Fruit fly (Drosophila melanogaster) whole organism, embryonic: ENCODE results near the gene CG9498.

Source experiments
- CG10462 ChIP-seq: fragments of 200-800 bp; sonication (Bioruptor generic); optimal IDR thresholded peaks from 2 replicates; lab custom pipeline; 2016; ENCODE audit warnings: missing biosample characterization, missing genetic modification characterization
- CG11398 ChIP-seq: fragments of 200-800 bp; sonication (Bioruptor generic); optimal IDR thresholded peaks from 2 replicates; lab custom pipeline; 2016; ENCODE audit warnings: missing biosample characterization, missing genetic modification characterization
- CG12219 ChIP-seq: fragments of 200-800 bp; sonication (Bioruptor generic); optimal IDR thresholded peaks from 3 replicates; lab custom pipeline; 2018; ENCODE audit warnings: missing biosample characterization, mild to moderate bottlenecking, missing genetic modification characterization
- CG15696 ChIP-seq: fragments of 200-800 bp; sonication (Bioruptor generic); optimal IDR thresholded peaks from 2 replicates; lab custom pipeline; 2019; ENCODE audit warnings: missing biosample characterization, mild to moderate bottlenecking, missing genetic modification characterization, moderate library complexity
- CG17361 ChIP-seq: fragments of 200-800 bp; sonication (Bioruptor generic); IDR thresholded peaks from 3 replicates; pipeline ENCODE4 v1.3.6; 2022; ENCODE audit warnings: missing biosample characterization, missing genetic modification characterization
- CG17612 ChIP-seq: fragments of 200-800 bp; sonication (Bioruptor generic); IDR thresholded peaks from 2 replicates; pipeline ENCODE4 v1.3.6; 2022; ENCODE audit warnings: missing biosample characterization, missing genetic modification characterization
- CG17802 ChIP-seq: fragments of 200-800 bp; sonication (Bioruptor generic); optimal IDR thresholded peaks from 2 replicates; lab custom pipeline; 2018; ENCODE audit warnings: missing biosample characterization, mild to moderate bottlenecking, missing genetic modification characterization, moderate library complexity
- CG17912 ChIP-seq: fragments of 200-800 bp; sonication (Bioruptor generic); optimal IDR thresholded peaks from 2 replicates; lab custom pipeline; 2018; ENCODE audit warnings: missing biosample characterization, mild to moderate bottlenecking, missing genetic modification characterization
- CG2116 ChIP-seq: fragments of 200-800 bp; sonication (Bioruptor generic); optimal IDR thresholded peaks from 3 replicates; lab custom pipeline; 2018; ENCODE audit warnings: missing biosample characterization, mild to moderate bottlenecking, missing genetic modification characterization
- CG2120 ChIP-seq: fragments of 200-800 bp; sonication (Bioruptor generic); optimal IDR thresholded peaks from 3 replicates; lab custom pipeline; 2016; ENCODE audit warnings: missing biosample characterization, missing genetic modification characterization
- CG2202 ChIP-seq: fragments of 200-800 bp; sonication (Bioruptor generic); optimal IDR thresholded peaks from 2 replicates; lab custom pipeline; 2018; ENCODE audit warnings: missing biosample characterization, mild to moderate bottlenecking, missing genetic modification characterization
- CG3065 ChIP-seq: fragments of 200-800 bp; sonication (Bioruptor generic); optimal IDR thresholded peaks from 2 replicates; lab custom pipeline; 2016; ENCODE audit warnings: missing biosample characterization, missing genetic modification characterization
- CG34376 ChIP-seq: fragments of 200-800 bp; sonication (Bioruptor generic); optimal IDR thresholded peaks from 2 replicates; lab custom pipeline; 2018; ENCODE audit warnings: missing biosample characterization, mild to moderate bottlenecking, missing genetic modification characterization
- CG34422 ChIP-seq: fragments of 200-800 bp; sonication (Bioruptor generic); IDR thresholded peaks from 3 replicates; pipeline ENCODE4 v1.3.6; 2022; ENCODE audit warnings: missing biosample characterization, missing genetic modification characterization
- CG3995 ChIP-seq: fragments of 200-800 bp; sonication (Bioruptor generic); optimal IDR thresholded peaks from 3 replicates; lab custom pipeline; 2016; ENCODE audit warnings: missing biosample characterization, missing genetic modification characterization
- CG7556 ChIP-seq: fragments of 200-800 bp; sonication (Bioruptor generic); optimal IDR thresholded peaks from 2 replicates; lab custom pipeline; 2017; ENCODE audit warnings: missing biosample characterization, mild to moderate bottlenecking, missing genetic modification characterization
- CG8089 ChIP-seq: fragments of 200-800 bp; sonication (Bioruptor generic); optimal IDR thresholded peaks from 3 replicates; lab custom pipeline; 2016; ENCODE audit warnings: missing biosample characterization, missing genetic modification characterization
- CG9437 ChIP-seq: fragments of 200-800 bp; sonication (Bioruptor generic); optimal IDR thresholded peaks from 2 replicates; lab custom pipeline; 2018; ENCODE audit warnings: missing biosample characterization, mild to moderate bottlenecking, missing genetic modification characterization
- CG9797 ChIP-seq: fragments of 200-800 bp; sonication (Bioruptor generic); optimal IDR thresholded peaks from 3 replicates; lab custom pipeline; 2018; ENCODE audit warnings: missing biosample characterization, mild to moderate bottlenecking, missing genetic modification characterization
- Dfd ChIP-seq, 2 experiments: fragments of >200 bp; optimal IDR thresholded peaks; 2 replicates each; lab custom pipeline; 2017; ENCODE audit warnings: missing biosample characterization in 2 of 2, missing genetic modification characterization in 2 of 2
- Lpt ChIP-seq: fragments of >200 bp; optimal IDR thresholded peaks from 2 replicates; lab custom pipeline; 2018; ENCODE audit warnings: missing biosample characterization, missing genetic modification characterization
- Mad ChIP-seq: fragments of 200-800 bp; sonication (Bioruptor generic); optimal IDR thresholded peaks from 2 replicates; lab custom pipeline; 2016; ENCODE audit warnings: missing biosample characterization, missing genetic modification characterization
- Med ChIP-seq: fragments of 200-800 bp; sonication (Bioruptor generic); peaks from one replicate; lab custom pipeline; 2016; ENCODE audit warnings: missing biosample characterization, missing genetic modification characterization, mild to moderate bottlenecking, inconsistent platforms, moderate library complexity
- Meics ChIP-seq: fragments of 200-800 bp; sonication (Bioruptor generic); optimal IDR thresholded peaks from 2 replicates; lab custom pipeline; 2017; ENCODE audit warnings: missing biosample characterization, mild to moderate bottlenecking, missing genetic modification characterization
- Oli ChIP-seq: fragments of 200-800 bp; sonication (Bioruptor generic); optimal IDR thresholded peaks from 2 replicates; lab custom pipeline; 2018; ENCODE audit warnings: missing biosample characterization, mild to moderate bottlenecking, missing genetic modification characterization, moderate library complexity
- Pdp1 ChIP-seq, 2 experiments: fragments of 200-800 bp; sonication (Bioruptor generic); optimal IDR thresholded peaks; 3 replicates each; lab custom pipeline; 2016; ENCODE audit warnings: missing biosample characterization in 2 of 2, missing genetic modification characterization in 2 of 2, mild to moderate bottlenecking in 1 of 2, moderate library complexity in 1 of 2
- Rfx ChIP-seq: fragments of 200-800 bp; sonication (Bioruptor generic); IDR thresholded peaks from 2 replicates; pipeline ENCODE4 v1.3.6; 2022; ENCODE audit warnings: missing biosample characterization, missing genetic modification characterization
- ato ChIP-seq: fragments of 200-800 bp; sonication (Bioruptor generic); IDR thresholded peaks from 2 replicates; pipeline ENCODE4 v1.3.6; 2022; ENCODE audit warnings: missing biosample characterization, missing genetic modification characterization; ENCODE audit not compliant: partially characterized antibody
- bab2 ChIP-seq: fragments of 200-800 bp; sonication (Bioruptor generic); optimal IDR thresholded peaks from 2 replicates; lab custom pipeline; 2016; ENCODE audit warnings: missing biosample characterization, missing genetic modification characterization
- croc ChIP-seq: fragments of 200-800 bp; sonication (Bioruptor generic); conservative IDR thresholded peaks from 3 replicates; pipeline ENCODE4 v1.3.6; 2022; ENCODE audit warnings: missing biosample characterization, missing genetic modification characterization
- danr ChIP-seq: fragments of 200-800 bp; sonication (Bioruptor generic); IDR thresholded peaks from 2 replicates; pipeline ENCODE4 v1.3.6; 2022; ENCODE audit warnings: missing biosample characterization, missing genetic modification characterization
- dmrt11E ChIP-seq: fragments of 200-800 bp; sonication (Bioruptor generic); optimal IDR thresholded peaks from 3 replicates; lab custom pipeline; 2018; ENCODE audit warnings: missing biosample characterization, mild to moderate bottlenecking, missing genetic modification characterization, moderate library complexity
- fd96Cb ChIP-seq: fragments of 200-800 bp; sonication (Bioruptor generic); optimal IDR thresholded peaks from 2 replicates; lab custom pipeline; 2018; ENCODE audit warnings: missing biosample characterization, mild to moderate bottlenecking, missing genetic modification characterization, moderate library complexity
- fu2 ChIP-seq: fragments of 200-800 bp; sonication (Bioruptor generic); optimal IDR thresholded peaks from 2 replicates; lab custom pipeline; 2016; ENCODE audit warnings: missing biosample characterization, missing genetic modification characterization
- gce ChIP-seq: fragments of 200-800 bp; sonication (Bioruptor generic); IDR thresholded peaks from 3 replicates; pipeline ENCODE4 v1.3.6; 2022; ENCODE audit warnings: missing biosample characterization, missing genetic modification characterization
- insv ChIP-seq, 2 experiments: fragments of 200-800 bp; sonication (Bioruptor generic); optimal IDR thresholded peaks; 3 replicates each; lab custom pipeline; 2016 to 2018; ENCODE audit warnings: missing biosample characterization in 2 of 2, missing genetic modification characterization in 2 of 2
- kni ChIP-seq: fragments of 200-800 bp; sonication (Bioruptor generic); optimal IDR thresholded peaks from 3 replicates; lab custom pipeline; 2017; ENCODE audit warnings: mild to moderate bottlenecking, missing biosample characterization, missing genetic modification reagents, missing genetic modification characterization
- knrl ChIP-seq: fragments of 200-800 bp; sonication (Bioruptor generic); IDR thresholded peaks from 3 replicates; pipeline ENCODE4 v1.3.6; 2022; ENCODE audit warnings: missing biosample characterization, missing genetic modification characterization; ENCODE audit not compliant: partially characterized antibody
- lmd ChIP-seq: fragments of 200-800 bp; sonication (Bioruptor generic); IDR thresholded peaks from 2 replicates; pipeline ENCODE4 v1.3.6; 2022; ENCODE audit warnings: missing biosample characterization, missing genetic modification characterization
- prd ChIP-seq, 3 experiments: fragments of >200 bp in 2 of 3; fragments of 200-800 bp in 1 of 3; sonication (Bioruptor generic) in 1 of 3; optimal IDR thresholded peaks in 2 of 3; IDR thresholded peaks in 1 of 3; 2 replicates in 2 of 3; 3 replicates in 1 of 3; pipeline versions ENCODE4 v1.3.6 to Lab custom; 2017 to 2022; ENCODE audit warnings: missing biosample characterization in 1 of 3, missing genetic modification characterization in 1 of 3
- pzg ChIP-seq: fragments of 200-800 bp; sonication (Bioruptor generic); optimal IDR thresholded peaks from 3 replicates; lab custom pipeline; 2018; ENCODE audit warnings: missing biosample characterization, mild to moderate bottlenecking, missing genetic modification characterization, moderate library complexity
- repo ChIP-seq: fragments of 200-800 bp; sonication (Bioruptor generic); optimal IDR thresholded peaks from 2 replicates; lab custom pipeline; 2016; ENCODE audit warnings: missing biosample characterization, missing genetic modification characterization
- ro ChIP-seq: fragments of 200-800 bp; sonication (Bioruptor generic); IDR thresholded peaks from 2 replicates; pipeline ENCODE4 v1.3.6; 2022; ENCODE audit warnings: missing biosample characterization, missing genetic modification characterization
- sd ChIP-seq: fragments of 200-800 bp; sonication (Bioruptor generic); optimal IDR thresholded peaks from 3 replicates; lab custom pipeline; 2018; ENCODE audit warnings: missing biosample characterization, mild to moderate bottlenecking, missing genetic modification characterization, moderate library complexity
- slou ChIP-seq: fragments of 200-800 bp; sonication (Bioruptor generic); optimal IDR thresholded peaks from 3 replicates; lab custom pipeline; 2016; ENCODE audit warnings: missing biosample characterization, missing genetic modification characterization
- tio ChIP-seq: fragments of 200-800 bp; sonication (Bioruptor generic); optimal IDR thresholded peaks from 2 replicates; lab custom pipeline; 2017; ENCODE audit warnings: missing biosample characterization, missing genetic modification characterization, inconsistent platforms
- twi ChIP-seq: fragments of 200-800 bp; optimal IDR thresholded peaks from 2 replicates; lab custom pipeline; 2019; ENCODE audit warnings: missing biosample characterization, mild to moderate bottlenecking, missing genetic modification characterization, moderate library complexity
- yki ChIP-seq: fragments of >200 bp; optimal IDR thresholded peaks from 3 replicates; lab custom pipeline; 2018
- zf30C ChIP-seq: fragments of 200-800 bp; sonication (Bioruptor generic); optimal IDR thresholded peaks from 3 replicates; lab custom pipeline; 2018; ENCODE audit warnings: missing biosample characterization, mild to moderate bottlenecking, missing genetic modification characterization

Gene CG9498

DNA sequence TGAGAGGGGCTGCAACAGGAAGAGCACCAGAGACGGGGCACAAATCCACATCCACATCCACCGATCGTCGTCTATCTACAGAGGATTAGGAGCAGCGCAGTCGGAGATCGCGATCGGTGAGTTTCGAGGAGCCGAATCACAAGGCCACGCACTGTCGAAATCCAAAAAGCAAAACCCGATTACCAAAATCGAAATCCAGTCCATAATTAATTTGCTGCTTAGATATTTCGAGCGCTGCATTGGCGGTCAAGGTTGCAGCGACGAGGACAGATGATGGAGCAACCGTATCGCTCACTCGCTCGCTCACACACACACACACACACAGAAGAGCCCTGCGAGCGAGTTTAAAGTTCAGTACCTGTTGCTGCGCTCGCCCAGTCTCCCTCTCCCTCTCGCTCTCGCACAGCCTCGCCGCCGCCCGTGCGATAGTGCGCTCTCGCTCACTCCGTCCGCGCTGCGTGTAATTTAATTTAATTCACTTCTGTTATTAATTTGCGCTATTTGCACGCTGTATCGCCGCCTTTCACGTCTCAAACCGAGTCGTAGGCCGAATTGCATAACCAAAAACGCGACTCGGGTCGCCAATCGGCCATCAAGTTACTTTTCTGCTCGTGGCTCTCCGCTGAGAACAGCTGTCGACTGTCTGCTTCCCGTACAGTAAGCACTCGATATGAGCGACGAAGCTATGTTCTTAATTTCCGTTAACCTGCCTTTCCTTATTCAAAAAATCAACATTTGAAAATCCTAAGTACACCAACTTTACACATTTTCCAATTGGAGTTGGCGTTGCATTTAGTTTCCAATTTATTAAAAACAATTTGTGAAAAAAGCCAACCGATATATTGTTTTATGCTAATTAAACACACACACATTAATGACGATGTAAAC lies 11.6 kb downstream of the CG9498 start (continued):
- TF ChIP-seq CG34422: peak; percentile 69; the same call in 2 of the 3 replicates
- no peak for TF ChIP-seq CG2116 (GFP tag; lab: Kevin White, UChicago)
- no peak for TF ChIP-seq knrl (GFP tag; lab: Robert Waterston, UW)
- TF ChIP-seq CG17802 (tag; lab: Kevin White, UChicago): peak; percentile 6
- TF ChIP-seq prd (optimal IDR thresholded peaks at IDR 0.05; lab: Kevin White, UChicago): no peak
- TF ChIP-seq prd (GFP tag; IDR thresholded peaks at IDR 0.05; lab: Robert Waterston, UW): peak; percentile 33; the same call in 1 of the 3 replicates
- peak; percentile 41 for TF ChIP-seq fd96Cb (tag; lab: Kevin White, UChicago)
- no peak for TF ChIP-seq tio (GFP tag; lab: Kevin White, UChicago)
- TF ChIP-seq Lpt (GFP tag; lab: Kevin White, UChicago): no peak
- no peak for TF ChIP-seq Dfd (GFP tag; optimal IDR thresholded peaks at IDR 0.05; lab: Kevin White, UChicago)
- TF ChIP-seq gce: no peak
- peak; percentile 47 for TF ChIP-seq Meics (GFP tag; lab: Kevin White, UChicago)
- TF ChIP-seq CG3065: no peak
- peak; percentile 30 for TF ChIP-seq CG2202
- TF ChIP-seq CG9797 (GFP tag; lab: Kevin White, UChicago): no peak
- TF ChIP-seq CG17612 (GFP tag; lab: Robert Waterston, UW): no peak
- TF ChIP-seq zf30C (GFP tag; lab: Kevin White, UChicago): no peak
- TF ChIP-seq CG12219 (GFP tag; lab: Kevin White, UChicago): no peak
- peak; percentile 42 for TF ChIP-seq dmrt11E (tag; lab: Kevin White, UChicago)
- TF ChIP-seq CG34376 (GFP tag; lab: Kevin White, UChicago): no peak
- no peak for TF ChIP-seq twi (tag; lab: Kevin White, UChicago)
- TF ChIP-seq CG3995: peak; percentile 15
- 0 out of 3 replicates have a peak, but pooled peaks have one; percentile 15 for TF ChIP-seq croc (GFP tag; lab: Robert Waterston, UW)
- TF ChIP-seq insv (GFP tag; optimal IDR thresholded peaks at IDR 0.05; lab: Kevin White, UChicago): no peak
- TF ChIP-seq kni: peak; percentile 97
- TF ChIP-seq Mad (GFP tag; lab: Kevin White, UChicago): no peak
- TF ChIP-seq fu2 (GFP tag; lab: Kevin White, UChicago): peak; percentile 23
- peak; percentile 26 for TF ChIP-seq CG10462
- peak; percentile 45 for TF ChIP-seq CG9437 (GFP tag; lab: Kevin White, UChicago)
- TF ChIP-seq Med (GFP tag; lab: Kevin White, UChicago): peak; percentile 87
- no peak for TF ChIP-seq slou (GFP tag; lab: Kevin White, UChicago)
- peak; percentile 22 for TF ChIP-seq CG7556 (GFP tag; lab: Kevin White, UChicago)
- TF ChIP-seq Oli (tag; lab: Kevin White, UChicago): peak; percentile 31
- TF ChIP-seq ro (GFP tag; lab: Robert Waterston, UW): no peak
- peak; percentile 23; the same call in 1 of the 2 replicates for TF ChIP-seq danr (GFP tag; lab: Robert Waterston, UW)
- TF ChIP-seq repo (GFP tag; lab: Kevin White, UChicago): peak; percentile 38
- peak; percentile 71 for TF ChIP-seq CG2120 (GFP tag; lab: Kevin White, UChicago)
- TF ChIP-seq CG15696 (tag; lab: Kevin White, UChicago): no peak
- peak; percentile 31; the same call in 1 of the 2 replicates for TF ChIP-seq lmd (GFP tag; lab: Robert Waterston, UW)
- TF ChIP-seq bab2 (GFP tag; lab: Kevin White, UChicago): peak; percentile 65
- TF ChIP-seq ato (GFP tag; lab: Robert Waterston, UW): no peak
- TF ChIP-seq CG17361 (GFP tag; lab: Robert Waterston, UW): no peak
- no peak for TF ChIP-seq CG17912 (GFP tag; lab: Kevin White, UChicago)
- no peak for TF ChIP-seq CG8089 (GFP tag; lab: Kevin White, UChicago)
- TF ChIP-seq Rfx (GFP tag; lab: Robert Waterston, UW): peak; percentile 66
- no peak for TF ChIP-seq sd
- TF ChIP-seq CG11398 (GFP tag; lab: Kevin White, UChicago): no peak
- TF ChIP-seq Pdp1 (GFP tag; optimal IDR thresholded peaks at IDR 0.05; lab: Kevin White, UChicago): peak; percentile 54 to 86
- TF ChIP-seq yki (lab: Kevin White, UChicago): no peak
- no peak for TF ChIP-seq pzg (GFP tag; lab: Kevin White, UChicago)
